Worm (Caenorhabditis elegans) whole organism, L3 larva: ENCODE measurements around the gene F09B12.3.
A peak's percentile ranks its signal among the peaks of the same experiment; 100 is the strongest.

ENCODE experiments used
- R02D3.7 ChIP-seq: fragments of 150-350 bp; optimal IDR thresholded peaks from 2 replicates; lab custom pipeline; 2014; ENCODE audit warnings: missing biosample characterization, missing genetic modification characterization
- ama-1 ChIP-seq: fragments of 150-350 bp; optimal IDR thresholded peaks from 2 replicates; lab custom pipeline; 2018
- ceh-28 ChIP-seq: fragments of 150-350 bp; optimal IDR thresholded peaks from 2 replicates; lab custom pipeline; 2014; ENCODE audit warnings: missing biosample characterization, missing genetic modification reagents, missing genetic modification characterization
- ceh-9 ChIP-seq: sonication (generic microtip); optimal IDR thresholded peaks from 2 replicates; lab custom pipeline; 2018; ENCODE audit warnings: missing biosample characterization, missing genetic modification characterization
- daf-12 ChIP-seq: fragments of 150-350 bp; optimal IDR thresholded peaks from 2 replicates; lab custom pipeline; 2014; ENCODE audit warnings: missing biosample characterization, missing genetic modification reagents, missing genetic modification characterization
- egl-5 ChIP-seq: fragments of 150-350 bp; optimal IDR thresholded peaks from 2 replicates; lab custom pipeline; 2017; ENCODE audit warnings: missing biosample characterization, missing genetic modification reagents, missing genetic modification characterization, inconsistent platforms
- elt-1 ChIP-seq: fragments of 150-350 bp; optimal IDR thresholded peaks from 2 replicates; lab custom pipeline; 2014; ENCODE audit warnings: missing biosample characterization, missing genetic modification characterization
- elt-3 ChIP-seq, 3 experiments: fragments of 150-350 bp in 1 of 3; sonication (generic microtip) in 2 of 3; optimal IDR thresholded peaks; 2 replicates in 2 of 3; 4 replicates in 1 of 3; lab custom pipeline; 2014 to 2017; ENCODE audit warnings: missing biosample characterization in 3 of 3, missing genetic modification characterization in 3 of 3
- fkh-10 ChIP-seq: sonication (generic microtip); optimal IDR thresholded peaks from 2 replicates; lab custom pipeline; 2017; ENCODE audit warnings: missing biosample characterization, missing genetic modification reagents, missing genetic modification characterization
- jun-1 ChIP-seq: fragments of 150-350 bp; optimal IDR thresholded peaks from 2 replicates; lab custom pipeline; 2014; ENCODE audit warnings: missing biosample characterization, missing genetic modification reagents, missing genetic modification characterization
- lin-15B ChIP-seq: fragments of 150-350 bp; optimal IDR thresholded peaks from 2 replicates; lab custom pipeline; 2014; ENCODE audit warnings: missing biosample characterization, missing genetic modification characterization
- lin-39 ChIP-seq: fragments of 150-350 bp; optimal IDR thresholded peaks from 2 replicates; lab custom pipeline; 2018; ENCODE audit warnings: missing biosample characterization, missing genetic modification reagents, missing genetic modification characterization
- lsy-12 ChIP-seq: sonication (generic microtip); optimal IDR thresholded peaks from 2 replicates; lab custom pipeline; 2016; ENCODE audit warnings: mild to moderate bottlenecking, missing genetic modification characterization, missing compliant biosample characterization
- mml-1 ChIP-seq: fragments of 150-350 bp; sonication (generic microtip); optimal IDR thresholded peaks from 3 replicates; lab custom pipeline; 2014; ENCODE audit warnings: missing biosample characterization, missing genetic modification characterization
- nfya-1 ChIP-seq: sonication (generic microtip); optimal IDR thresholded peaks from 2 replicates; lab custom pipeline; 2017; ENCODE audit warnings: missing genetic modification characterization, mild to moderate bottlenecking, missing compliant biosample characterization, antibody characterized with exemption, moderate library complexity; ENCODE audit not compliant: insufficient read depth
- nhr-11 ChIP-seq: fragments of 150-350 bp; optimal IDR thresholded peaks from 2 replicates; lab custom pipeline; 2014; ENCODE audit warnings: missing biosample characterization, missing genetic modification characterization
- nhr-12 ChIP-seq: fragments of 150-350 bp; optimal IDR thresholded peaks from 2 replicates; lab custom pipeline; 2014; ENCODE audit warnings: missing biosample characterization, missing genetic modification characterization
- nhr-23 ChIP-seq: fragments of 150-350 bp; optimal IDR thresholded peaks from 2 replicates; lab custom pipeline; 2014; ENCODE audit warnings: missing biosample characterization, missing genetic modification reagents, missing genetic modification characterization
- nhr-237 ChIP-seq: fragments of 150-350 bp; optimal IDR thresholded peaks from 2 replicates; lab custom pipeline; 2014; ENCODE audit warnings: missing biosample characterization, missing genetic modification characterization
- nhr-25 ChIP-seq: sonication (generic microtip); optimal IDR thresholded peaks from 2 replicates; lab custom pipeline; 2017; ENCODE audit warnings: missing biosample characterization, missing genetic modification characterization
- nhr-43 ChIP-seq: sonication (generic microtip); optimal IDR thresholded peaks from 2 replicates; lab custom pipeline; 2016; ENCODE audit warnings: mild to moderate bottlenecking, missing genetic modification characterization, missing compliant biosample characterization; ENCODE audit not compliant: poor library complexity, severe bottlenecking
- nhr-67 ChIP-seq: fragments of 150-350 bp; optimal IDR thresholded peaks from 2 replicates; lab custom pipeline; 2014; ENCODE audit warnings: missing biosample characterization, missing genetic modification characterization
- nhr-76 ChIP-seq: fragments of 150-350 bp; sonication (generic microtip); optimal IDR thresholded peaks from 5 replicates; lab custom pipeline; 2014; ENCODE audit warnings: missing biosample characterization, missing genetic modification characterization
- nhr-77 ChIP-seq: fragments of 150-350 bp; optimal IDR thresholded peaks from 2 replicates; lab custom pipeline; 2014; ENCODE audit warnings: missing biosample characterization, missing genetic modification characterization
- sea-2 ChIP-seq: fragments of 150-350 bp; sonication (generic microtip); optimal IDR thresholded peaks from 4 replicates; lab custom pipeline; 2014; ENCODE audit warnings: missing biosample characterization, missing genetic modification reagents, missing genetic modification characterization
- snpc-4 ChIP-seq: fragments of 150-350 bp; optimal IDR thresholded peaks from 2 replicates; lab custom pipeline; 2014; ENCODE audit warnings: missing biosample characterization, missing genetic modification characterization
- tbx-2 ChIP-seq: sonication (generic microtip); optimal IDR thresholded peaks from 2 replicates; lab custom pipeline; 2016; ENCODE audit warnings: mild to moderate bottlenecking, missing genetic modification characterization, missing compliant biosample characterization
- unc-39 ChIP-seq: sonication (generic microtip); optimal IDR thresholded peaks from 4 replicates; lab custom pipeline; 2017; ENCODE audit warnings: missing biosample characterization, missing genetic modification characterization
- zag-1 ChIP-seq: fragments of 150-350 bp; optimal IDR thresholded peaks from 2 replicates; lab custom pipeline; 2014; ENCODE audit warnings: missing biosample characterization, missing genetic modification characterization
- ztf-11 ChIP-seq: fragments of 150-350 bp; optimal IDR thresholded peaks from 2 replicates; lab custom pipeline; 2014; ENCODE audit warnings: missing biosample characterization, missing genetic modification characterization
- ztf-4 ChIP-seq: fragments of 150-350 bp; optimal IDR thresholded peaks from 2 replicates; lab custom pipeline; 2014; ENCODE audit warnings: missing biosample characterization, missing genetic modification characterization

Gene F09B12.3

ce11 chrX:15078276-15078675 lies 19.5 kb downstream of the F09B12.3 start:
- TF ChIP-seq ama-1 (peak; percentile 2), nhr-25 (tag; lab: Kevin White, UChicago) (no peak)

- peak; percentile 30 for TF ChIP-seq elt-1 (tag; lab: Kevin White, UChicago)
- no peak for TF ChIP-seq zag-1 (tag; lab: Kevin White, UChicago)
- TF ChIP-seq lsy-12 (tag; lab: Kevin White, UChicago), result no peak
- TF ChIP-seq fkh-10 (GFP tag; lab: Kevin White, UChicago), result no peak
- peak; percentile 5 for TF ChIP-seq snpc-4 (tag; lab: Kevin White, UChicago)
- peak; percentile 79 for TF ChIP-seq nhr-23 (tag; lab: Kevin White, UChicago)
- TF ChIP-seq lin-39 (tag; lab: Kevin White, UChicago), result peak; percentile 0
- peak in 1 of 3 experiments; percentile 43 for TF ChIP-seq elt-3 (tag; optimal IDR thresholded peaks at IDR 0.05; lab: Kevin White, UChicago)
- TF ChIP-seq ama-1, result peak; percentile 90
- TF ChIP-seq nhr-11, result no peak
- peak; percentile 77 for TF ChIP-seq nhr-25 (tag; lab: Kevin White, UChicago)
- peak; percentile 61 for TF ChIP-seq nhr-43 (tag; lab: Kevin White, UChicago)
- TF ChIP-seq lin-15B, result no peak
- TF ChIP-seq ceh-28, result peak; percentile 6
- no peak for TF ChIP-seq nhr-67 (tag; lab: Kevin White, UChicago)
Measured at ce11 chrX:15077597-15078261, 20.0 kb downstream of the F09B12.3 start, which contains the start of the genes H40L08.8, H40L08.2 and H40L08.7. TSS of gene H40L08.8 (minus strand) at chrX:15077633. TSS of gene H40L08.2 (minus strand) at chrX:15077744. TSS of gene H40L08.7 (minus strand) at chrX:15077744.

- TF ChIP-seq elt-3 (tag; optimal IDR thresholded peaks at IDR 0.05; lab: Kevin White, UChicago) (peak in 1 of 3 experiments; percentile 64), ama-1 (peak; percentile 75), nfya-1 (tag; lab: Kevin White, UChicago) (no peak)
- TF ChIP-seq, all 47 proteins: peak for 2
Measured at ce11 chrX:15076909-15077308, 20.8 kb downstream of the F09B12.3 start.

- no peak for TF ChIP-seq unc-39
- TF ChIP-seq ama-1, result peak; percentile 97
- TF ChIP-seq nhr-67 (tag; lab: Kevin White, UChicago), result no peak
- no peak for TF ChIP-seq nhr-76 (tag; lab: Kevin White, UChicago)
- TF ChIP-seq nhr-25 (tag; lab: Kevin White, UChicago), result peak; percentile 44
- TF ChIP-seq nhr-43 (tag; lab: Kevin White, UChicago), result peak; percentile 42
- peak; percentile 11 for TF ChIP-seq lsy-12 (tag; lab: Kevin White, UChicago)
- peak; percentile 7 for TF ChIP-seq nhr-23 (tag; lab: Kevin White, UChicago)
- TF ChIP-seq jun-1 (tag; lab: Kevin White, UChicago), result peak; percentile 12
- no peak for TF ChIP-seq daf-12 (tag; lab: Kevin White, UChicago)
- TF ChIP-seq tbx-2, result no peak
- peak in 2 of 3 experiments; percentile 7 to 54 for TF ChIP-seq elt-3 (tag; optimal IDR thresholded peaks at IDR 0.05; lab: Kevin White, UChicago)
- TF ChIP-seq, all 47 proteins: peak for 7
Measured at ce11 chrX:15076042-15076565, 21.6 kb downstream of the F09B12.3 start, which contains the start of the genes H40L08.3 and H40L08.9. TSS of gene H40L08.3 (minus strand) at chrX:15076092. TSS of gene H40L08.9 (minus strand) at chrX:15076480.

ce11 chrX:15075170-15075569 lies 22.6 kb downstream of the F09B12.3 start:
- TF ChIP-seq nhr-23 (tag; lab: Kevin White, UChicago) (no peak), snpc-4 (tag; lab: Kevin White, UChicago) (no peak), nhr-67 (tag; lab: Kevin White, UChicago) (no peak), ceh-9 (tag; lab: Kevin White, UChicago) (no peak), mml-1 (tag; lab: Kevin White, UChicago) (no peak), ztf-11 (tag; lab: Kevin White, UChicago) (no peak), nhr-77 (tag; lab: Kevin White, UChicago) (no peak), nhr-12 (tag; lab: Kevin White, UChicago) (no peak), nhr-237 (tag; lab: Kevin White, UChicago) (no peak), ztf-4 (no peak), unc-39 (no peak), egl-5 (no peak), fkh-10 (GFP tag; lab: Kevin White, UChicago) (no peak), sea-2 (no peak), R02D3.7 (tag; lab: Kevin White, UChicago) (no peak), ceh-28 (no peak), lsy-12 (tag; lab: Kevin White, UChicago) (no peak), nhr-25 (tag; lab: Kevin White, UChicago) (no peak)
